Fruit fly (Drosophila melanogaster) whole organism, embryonic: ENCODE data around the gene CG31347.
A peak's percentile ranks its signal among the peaks of the same experiment; 100 is the strongest.

Experiments
- Aef1 ChIP-seq: fragments of 200-800 bp; sonication (Bioruptor generic); IDR thresholded peaks from 3 replicates; pipeline ENCODE4 v1.3.6; 2022; ENCODE audit warnings: missing biosample characterization, missing genetic modification characterization
- Atf6 ChIP-seq: fragments of 200-800 bp; sonication (Bioruptor generic); IDR thresholded peaks from 2 replicates; pipeline ENCODE4 v1.3.6; 2022; ENCODE audit warnings: missing biosample characterization, missing genetic modification characterization
- B-H2 ChIP-seq: fragments of 200-800 bp; sonication (Bioruptor generic); optimal IDR thresholded peaks from 2 replicates; lab custom pipeline; 2018; ENCODE audit warnings: missing biosample characterization, mild to moderate bottlenecking, missing genetic modification characterization
- CG10274 ChIP-seq: fragments of 200-800 bp; sonication (Bioruptor generic); optimal IDR thresholded peaks from 3 replicates; lab custom pipeline; 2017; ENCODE audit warnings: missing biosample characterization, mild to moderate bottlenecking, missing genetic modification characterization
- CG10366 ChIP-seq: fragments of 200-800 bp; sonication (Bioruptor generic); IDR thresholded peaks from 2 replicates; pipeline ENCODE4 v1.3.6; 2022; ENCODE audit warnings: missing biosample characterization, missing genetic modification characterization
- CG12391 ChIP-seq: fragments of 200-800 bp; sonication (Bioruptor generic); optimal IDR thresholded peaks from 3 replicates; lab custom pipeline; 2018; ENCODE audit warnings: missing biosample characterization, mild to moderate bottlenecking, missing genetic modification characterization, moderate library complexity
- CG15011 ChIP-seq: fragments of 200-800 bp; sonication (Bioruptor generic); optimal IDR thresholded peaks from 3 replicates; lab custom pipeline; 2018; ENCODE audit warnings: missing biosample characterization, mild to moderate bottlenecking, missing genetic modification characterization
- CG15479 ChIP-seq: fragments of 200-800 bp; sonication (Bioruptor generic); optimal IDR thresholded peaks from 3 replicates; lab custom pipeline; 2019; ENCODE audit warnings: missing biosample characterization, mild to moderate bottlenecking, missing genetic modification characterization, moderate library complexity
- CG16813 ChIP-seq: fragments of 200-800 bp; sonication (Bioruptor generic); IDR thresholded peaks from 3 replicates; pipeline ENCODE4 v1.3.6; 2022; ENCODE audit warnings: missing biosample characterization, missing genetic modification characterization; ENCODE audit not compliant: partially characterized antibody
- CG17186 ChIP-seq: fragments of 200-800 bp; sonication (Bioruptor generic); optimal IDR thresholded peaks from 3 replicates; lab custom pipeline; 2017; ENCODE audit warnings: missing biosample characterization, missing genetic modification reagents, missing genetic modification characterization
- CG34376 ChIP-seq: fragments of 200-800 bp; sonication (Bioruptor generic); optimal IDR thresholded peaks from 2 replicates; lab custom pipeline; 2018; ENCODE audit warnings: missing biosample characterization, mild to moderate bottlenecking, missing genetic modification characterization
- CG3847 ChIP-seq: fragments of 200-800 bp; sonication (Bioruptor generic); IDR thresholded peaks from 2 replicates; pipeline ENCODE4 v1.3.6; 2022; ENCODE audit warnings: missing biosample characterization, missing genetic modification characterization
- CG4854 ChIP-seq: fragments of 200-800 bp; sonication (Bioruptor generic); optimal IDR thresholded peaks from 2 replicates; lab custom pipeline; 2016; ENCODE audit warnings: missing biosample characterization, missing genetic modification characterization, inconsistent platforms
- CG5180 ChIP-seq: fragments of 200-800 bp; sonication (Bioruptor generic); optimal IDR thresholded peaks from 3 replicates; lab custom pipeline; 2017; ENCODE audit warnings: missing biosample characterization, missing genetic modification characterization, mild to moderate bottlenecking, moderate library complexity, missing genetic modification reagents
- CG6654 ChIP-seq: fragments of 200-800 bp; sonication (Bioruptor generic); optimal IDR thresholded peaks from 2 replicates; lab custom pipeline; 2017; ENCODE audit warnings: missing biosample characterization, mild to moderate bottlenecking, missing genetic modification characterization
- CG7271 ChIP-seq: fragments of 200-800 bp; sonication (Bioruptor generic); optimal IDR thresholded peaks from 2 replicates; lab custom pipeline; 2018; ENCODE audit warnings: missing biosample characterization, mild to moderate bottlenecking, missing genetic modification characterization, moderate library complexity
- CG8089 ChIP-seq: fragments of 200-800 bp; sonication (Bioruptor generic); optimal IDR thresholded peaks from 3 replicates; lab custom pipeline; 2016; ENCODE audit warnings: missing biosample characterization, missing genetic modification characterization
- CG8924 ChIP-seq: fragments of 200-800 bp; optimal IDR thresholded peaks from 3 replicates; lab custom pipeline; 2019; ENCODE audit warnings: missing biosample characterization, mild to moderate bottlenecking, missing genetic modification characterization, moderate library complexity
- CG9727 ChIP-seq: fragments of 200-800 bp; sonication (Bioruptor generic); optimal IDR thresholded peaks from 3 replicates; lab custom pipeline; 2017; ENCODE audit warnings: missing biosample characterization, mild to moderate bottlenecking, missing genetic modification characterization
- CG9797 ChIP-seq: fragments of 200-800 bp; sonication (Bioruptor generic); optimal IDR thresholded peaks from 3 replicates; lab custom pipeline; 2018; ENCODE audit warnings: missing biosample characterization, mild to moderate bottlenecking, missing genetic modification characterization
- Doc3 ChIP-seq: fragments of 200-800 bp; sonication (Bioruptor generic); IDR thresholded peaks from 3 replicates; pipeline ENCODE4 v1.3.6; 2022; ENCODE audit warnings: missing biosample characterization, missing genetic modification characterization; ENCODE audit not compliant: partially characterized antibody
- ERR ChIP-seq: fragments of 200-800 bp; sonication (Bioruptor generic); optimal IDR thresholded peaks from 2 replicates; lab custom pipeline; 2016; ENCODE audit warnings: missing biosample characterization, missing genetic modification characterization
- Gug ChIP-seq: fragments of 200-800 bp; sonication (Bioruptor generic); IDR thresholded peaks from 4 replicates; pipeline ENCODE4 v1.3.6; 2022; ENCODE audit warnings: missing biosample characterization, missing genetic modification characterization
- Hmr ChIP-seq: fragments of 200-800 bp; sonication (Bioruptor generic); optimal IDR thresholded peaks from 3 replicates; lab custom pipeline; 2017; ENCODE audit warnings: mild to moderate bottlenecking, missing biosample characterization, missing genetic modification reagents, missing genetic modification characterization
- Hr3 ChIP-seq: fragments of 200-800 bp; sonication (Bioruptor generic); optimal IDR thresholded peaks from 3 replicates; lab custom pipeline; 2016; ENCODE audit warnings: missing biosample characterization, missing genetic modification characterization
- Jarid2 ChIP-seq: fragments of 200-800 bp; sonication (Bioruptor generic); optimal IDR thresholded peaks from 3 replicates; lab custom pipeline; 2017; ENCODE audit warnings: mild to moderate bottlenecking, missing biosample characterization, missing genetic modification reagents, missing genetic modification characterization
- Lim3 ChIP-seq: fragments of 200-800 bp; sonication (Bioruptor generic); IDR thresholded peaks from 2 replicates; pipeline ENCODE4 v1.3.6; 2022; ENCODE audit warnings: missing biosample characterization, missing genetic modification characterization
- Optix ChIP-seq: fragments of 200-800 bp; sonication (Bioruptor generic); IDR thresholded peaks from 3 replicates; pipeline ENCODE4 v1.3.6; 2022; ENCODE audit warnings: missing biosample characterization, missing genetic modification characterization
- Ptx1 ChIP-seq: fragments of 200-800 bp; sonication (Bioruptor generic); IDR thresholded peaks from 2 replicates; pipeline ENCODE4 v1.3.6; 2022; ENCODE audit warnings: missing biosample characterization, missing genetic modification characterization
- Sry-δ ChIP-seq: fragments of 200-800 bp; sonication (Bioruptor generic); optimal IDR thresholded peaks from 2 replicates; lab custom pipeline; 2016; ENCODE audit warnings: missing biosample characterization, missing genetic modification characterization
- TFAM ChIP-seq: fragments of 200-800 bp; sonication (Bioruptor generic); optimal IDR thresholded peaks from 2 replicates; lab custom pipeline; 2017; ENCODE audit warnings: missing biosample characterization, missing genetic modification characterization, inconsistent platforms
- dan ChIP-seq: fragments of 200-800 bp; sonication (Bioruptor generic); IDR thresholded peaks from 2 replicates; pipeline ENCODE4 v1.3.6; 2022; ENCODE audit warnings: missing biosample characterization, missing genetic modification characterization
- en ChIP-seq: fragments of 200-800 bp; sonication (Bioruptor generic); optimal IDR thresholded peaks from 2 replicates; lab custom pipeline; 2016; ENCODE audit warnings: missing biosample characterization, missing genetic modification characterization
- fd96Cb ChIP-seq: fragments of 200-800 bp; sonication (Bioruptor generic); optimal IDR thresholded peaks from 2 replicates; lab custom pipeline; 2018; ENCODE audit warnings: missing biosample characterization, mild to moderate bottlenecking, missing genetic modification characterization, moderate library complexity
- gro ChIP-seq: fragments of 200-800 bp; sonication (Bioruptor generic); optimal IDR thresholded peaks from 2 replicates; lab custom pipeline; 2016; ENCODE audit warnings: missing biosample characterization, missing genetic modification characterization
- h ChIP-seq: fragments of >200 bp; optimal IDR thresholded peaks from 2 replicates; lab custom pipeline; 2017
- lmd ChIP-seq: fragments of 200-800 bp; sonication (Bioruptor generic); IDR thresholded peaks from 2 replicates; pipeline ENCODE4 v1.3.6; 2022; ENCODE audit warnings: missing biosample characterization, missing genetic modification characterization
- nerfin-2 ChIP-seq: fragments of 200-800 bp; sonication (Bioruptor generic); IDR thresholded peaks from 2 replicates; pipeline ENCODE4 v1.3.6; 2022; ENCODE audit warnings: missing biosample characterization, missing genetic modification characterization; ENCODE audit not compliant: partially characterized antibody
- org-1 ChIP-seq: fragments of 200-800 bp; sonication (Bioruptor generic); optimal IDR thresholded peaks from 2 replicates; lab custom pipeline; 2017; ENCODE audit warnings: missing biosample characterization, missing genetic modification characterization
- pros ChIP-seq: fragments of 200-800 bp; sonication (Bioruptor generic); optimal IDR thresholded peaks from 3 replicates; lab custom pipeline; 2019; ENCODE audit warnings: missing biosample characterization, mild to moderate bottlenecking, missing genetic modification characterization, moderate library complexity
- pum ChIP-seq: fragments of 200-800 bp; sonication (Bioruptor generic); optimal IDR thresholded peaks from 2 replicates; lab custom pipeline; 2016; ENCODE audit warnings: missing biosample characterization, missing genetic modification characterization
- ranshi ChIP-seq: fragments of 200-800 bp; sonication (Bioruptor generic); IDR thresholded peaks from 2 replicates; pipeline ENCODE4 v1.3.6; 2022; ENCODE audit warnings: missing biosample characterization, missing genetic modification characterization
- salm ChIP-seq: fragments of 200-800 bp; sonication (Bioruptor generic); optimal IDR thresholded peaks from 2 replicates; lab custom pipeline; 2018; ENCODE audit warnings: missing biosample characterization, mild to moderate bottlenecking, missing genetic modification characterization
- sd ChIP-seq: fragments of 200-800 bp; sonication (Bioruptor generic); optimal IDR thresholded peaks from 3 replicates; lab custom pipeline; 2018; ENCODE audit warnings: missing biosample characterization, mild to moderate bottlenecking, missing genetic modification characterization, moderate library complexity
- slou ChIP-seq: fragments of 200-800 bp; sonication (Bioruptor generic); optimal IDR thresholded peaks from 3 replicates; lab custom pipeline; 2016; ENCODE audit warnings: missing biosample characterization, missing genetic modification characterization
- sqz ChIP-seq: fragments of 200-800 bp; sonication (Bioruptor generic); optimal IDR thresholded peaks from 3 replicates; lab custom pipeline; 2018; ENCODE audit warnings: missing biosample characterization, mild to moderate bottlenecking, missing genetic modification characterization
- tgo ChIP-seq: fragments of 200-800 bp; sonication (Bioruptor generic); IDR thresholded peaks from 3 replicates; pipeline ENCODE4 v1.3.6; 2022; ENCODE audit warnings: missing biosample characterization, missing genetic modification characterization
- vnd ChIP-seq: fragments of 200-800 bp; sonication (Bioruptor generic); IDR thresholded peaks from 3 replicates; pipeline ENCODE4 v1.3.6; 2022; ENCODE audit warnings: missing biosample characterization, missing genetic modification characterization; ENCODE audit not compliant: partially characterized antibody
- wdn ChIP-seq: fragments of 200-800 bp; sonication (Bioruptor generic); IDR thresholded peaks from 2 replicates; pipeline ENCODE4 v1.3.6; 2022; ENCODE audit warnings: missing biosample characterization, missing genetic modification characterization

Gene CG31347

DNA sequence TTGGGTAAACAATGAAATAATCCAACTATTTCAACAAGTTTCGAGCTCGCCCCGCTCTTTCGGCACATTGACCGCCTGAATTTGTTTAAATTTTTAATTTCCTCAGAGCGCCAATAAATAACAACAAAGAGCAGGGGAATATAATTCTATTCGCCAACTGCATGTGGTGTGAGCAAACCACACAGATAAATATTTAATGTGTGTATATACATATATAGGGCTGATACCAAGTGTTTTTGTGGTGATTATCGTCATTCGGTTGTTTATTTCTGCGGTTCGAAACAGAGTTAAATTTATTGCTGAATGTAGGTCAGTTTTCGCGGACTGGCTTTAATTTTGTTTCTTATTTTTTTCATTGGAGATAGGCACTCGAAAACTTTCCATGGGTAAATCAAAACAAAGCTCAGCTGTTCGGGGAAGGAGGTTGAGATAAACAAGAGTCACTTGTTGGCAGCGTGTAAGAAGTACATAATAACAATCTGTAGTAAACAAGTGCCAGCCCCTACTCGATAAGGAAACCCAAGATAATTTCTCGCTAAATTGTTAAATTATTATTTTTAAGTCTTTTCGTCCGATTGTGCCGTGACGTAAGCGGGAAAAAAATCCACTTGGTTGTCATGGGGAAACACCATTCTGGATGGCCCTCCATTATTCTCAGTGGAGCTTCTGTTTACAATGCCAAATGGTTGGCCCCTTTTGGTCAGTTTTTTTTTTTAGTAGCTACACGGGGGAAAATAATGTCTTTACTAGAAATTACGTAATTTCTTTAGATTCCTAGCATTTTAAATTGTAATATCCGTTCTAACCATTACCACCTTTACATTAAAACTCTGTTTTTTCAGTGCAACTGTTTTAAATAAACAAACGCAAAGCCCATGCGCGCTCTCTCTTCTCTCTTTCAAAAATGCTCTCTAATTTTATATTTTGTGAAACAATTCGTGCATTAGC, 25.5 kb upstream of the CG31347 start (continued):
- TF ChIP-seq CG16813 (no peak), CG6654 (GFP tag; lab: Kevin White, UChicago) (no peak), dan (GFP tag; lab: Robert Waterston, UW) (no peak), Atf6 (GFP tag; lab: Robert Waterston, UW) (peak; percentile 38), CG34376 (peak; percentile 64), Hmr (peak; percentile 46), slou (GFP tag; lab: Kevin White, UChicago) (no peak), en (GFP tag; lab: Kevin White, UChicago) (no peak), CG5180 (GFP tag; lab: Kevin White, UChicago) (peak; percentile 6), ranshi (GFP tag; lab: Robert Waterston, UW) (peak; percentile 66), CG15479 (GFP tag; lab: Kevin White, UChicago) (no peak), Hr3 (GFP tag; lab: Kevin White, UChicago) (peak; percentile 28), nerfin-2 (GFP tag; lab: Robert Waterston, UW) (no peak), fd96Cb (peak; percentile 53), org-1 (GFP tag; lab: Kevin White, UChicago) (peak; percentile 9), salm (tag; lab: Kevin White, UChicago) (no peak), gro (GFP tag; lab: Kevin White, UChicago) (peak; percentile 51), CG17186 (no peak), sd (tag; lab: Kevin White, UChicago) (peak; percentile 47), B-H2 (GFP tag; lab: Kevin White, UChicago) (no peak), CG10366 (peak; percentile 53; the same call in 1 of the 2 replicates), pum (GFP tag; lab: Kevin White, UChicago) (no peak), h (lab: Kevin White, UChicago) (no peak), lmd (peak; percentile 50), CG8924 (tag; lab: Kevin White, UChicago) (no peak), Aef1 (GFP tag; lab: Robert Waterston, UW) (peak; percentile 49; the same call in 2 of the 3 replicates), CG10274 (no peak), TFAM (GFP tag; lab: Kevin White, UChicago) (no peak), CG3847 (GFP tag; lab: Robert Waterston, UW) (peak; percentile 56), Lim3 (GFP tag; lab: Robert Waterston, UW) (no peak), CG8089 (GFP tag; lab: Kevin White, UChicago) (peak; percentile 20), CG12391 (tag; lab: Kevin White, UChicago) (peak; percentile 59), Doc3 (GFP tag; lab: Robert Waterston, UW) (no peak), Gug (GFP tag; lab: Robert Waterston, UW) (peak; percentile 29; the same call in 2 of the 4 replicates), Jarid2 (GFP tag; lab: Kevin White, UChicago) (peak; percentile 20), CG15011 (GFP tag; lab: Kevin White, UChicago) (peak; percentile 39), Ptx1 (peak; percentile 72; the same call in 1 of the 2 replicates), ERR (GFP tag; lab: Kevin White, UChicago) (no peak), tgo (GFP tag; lab: Robert Waterston, UW) (peak; percentile 68), CG9797 (GFP tag; lab: Kevin White, UChicago) (no peak), sqz (GFP tag; lab: Kevin White, UChicago) (peak; percentile 10), Sry-δ (GFP tag; lab: Kevin White, UChicago) (peak; percentile 3), CG9727 (GFP tag; lab: Kevin White, UChicago) (peak; percentile 35), CG7271 (no peak), vnd (no peak), wdn (peak; percentile 68; the same call in 1 of the 2 replicates), pros (no peak), CG4854 (peak; percentile 10), Optix (GFP tag; lab: Robert Waterston, UW) (no peak)
